Fruit fly (Drosophila melanogaster) whole organism, pupa: Measurements from ENCODE around the gene Ada.
A peak's percentile ranks its signal among the peaks of the same experiment; 100 is the strongest.

Experiments used
- CG10348 ChIP-seq: fragments of 200-800 bp; sonication (Bioruptor generic); IDR thresholded peaks from 2 replicates; pipeline ENCODE4 v1.3.6; 2022; ENCODE audit warnings: missing biosample characterization, missing genetic modification characterization
- CG12605 ChIP-seq: fragments of 200-800 bp; sonication (Bioruptor generic); IDR thresholded peaks from 2 replicates; pipeline ENCODE4 v1.3.6; 2022; ENCODE audit warnings: missing biosample characterization, missing genetic modification characterization
- CG13204 ChIP-seq: fragments of 200-800 bp; sonication (Bioruptor generic); optimal IDR thresholded peaks from 2 replicates; lab custom pipeline; 2018; ENCODE audit warnings: missing biosample characterization, mild to moderate bottlenecking, missing genetic modification characterization, moderate library complexity
- CG14655 ChIP-seq: fragments of 200-800 bp; sonication (Bioruptor generic); optimal IDR thresholded peaks from 3 replicates; lab custom pipeline; 2017; ENCODE audit warnings: mild to moderate bottlenecking, missing biosample characterization, missing genetic modification reagents, missing genetic modification characterization
- CG15710 ChIP-seq: fragments of 200-800 bp; sonication (Bioruptor generic); optimal IDR thresholded peaks from 2 replicates; lab custom pipeline; 2018; ENCODE audit warnings: missing biosample characterization, mild to moderate bottlenecking, missing genetic modification characterization, moderate library complexity
- CG17806 ChIP-seq: fragments of 200-800 bp; sonication (Bioruptor generic); optimal IDR thresholded peaks from 2 replicates; lab custom pipeline; 2018; ENCODE audit warnings: missing biosample characterization, mild to moderate bottlenecking, missing genetic modification characterization, moderate library complexity
- CG32121 ChIP-seq: fragments of 200-800 bp; sonication (Bioruptor generic); IDR thresholded peaks from 2 replicates; pipeline ENCODE4 v1.3.6; 2022; ENCODE audit warnings: missing biosample characterization, missing genetic modification characterization
- CG34367 ChIP-seq: fragments of 200-800 bp; sonication (Bioruptor generic); optimal IDR thresholded peaks from 2 replicates; lab custom pipeline; 2018; ENCODE audit warnings: missing biosample characterization, mild to moderate bottlenecking, missing genetic modification characterization
- CG4496 ChIP-seq: fragments of 200-800 bp; sonication (Bioruptor generic); IDR thresholded peaks from 3 replicates; pipeline ENCODE4 v1.3.6; 2022; ENCODE audit warnings: missing biosample characterization, missing genetic modification characterization
- CG8159 ChIP-seq: fragments of 200-800 bp; sonication (Bioruptor generic); optimal IDR thresholded peaks from 3 replicates; lab custom pipeline; 2018; ENCODE audit warnings: missing biosample characterization, mild to moderate bottlenecking, missing genetic modification characterization, moderate library complexity
- CG8301 ChIP-seq: fragments of 200-800 bp; sonication (Bioruptor generic); optimal IDR thresholded peaks from 2 replicates; lab custom pipeline; 2018; ENCODE audit warnings: missing biosample characterization, mild to moderate bottlenecking, missing genetic modification characterization
- CG9948 ChIP-seq: fragments of 200-800 bp; sonication (Bioruptor generic); optimal IDR thresholded peaks from 2 replicates; lab custom pipeline; 2018; ENCODE audit warnings: missing biosample characterization, mild to moderate bottlenecking, missing genetic modification characterization, moderate library complexity
- D1 ChIP-seq: fragments of 200-800 bp; sonication (Bioruptor generic); optimal IDR thresholded peaks from 2 replicates; lab custom pipeline; 2018; ENCODE audit warnings: missing biosample characterization, mild to moderate bottlenecking, missing genetic modification characterization, moderate library complexity
- EcR ChIP-seq: fragments of 200-800 bp; sonication (Bioruptor generic); optimal IDR thresholded peaks from 3 replicates; lab custom pipeline; 2019; ENCODE audit warnings: missing biosample characterization, missing genetic modification characterization, mild to moderate bottlenecking, moderate library complexity, missing genetic modification reagents
- Ets98B ChIP-seq: fragments of 200-800 bp; sonication (Bioruptor generic); IDR thresholded peaks from 2 replicates; pipeline ENCODE4 v1.3.6; 2022; ENCODE audit warnings: missing biosample characterization, missing genetic modification characterization
- Pif1A ChIP-seq: fragments of 200-800 bp; sonication (Bioruptor generic); optimal IDR thresholded peaks from 3 replicates; lab custom pipeline; 2016; ENCODE audit warnings: missing biosample characterization, missing genetic modification characterization
- Pif1B ChIP-seq: fragments of 200-800 bp; sonication (Bioruptor generic); optimal IDR thresholded peaks from 3 replicates; lab custom pipeline; 2016; ENCODE audit warnings: missing biosample characterization, missing genetic modification characterization
- Snoo ChIP-seq: fragments of 200-800 bp; sonication (Bioruptor generic); optimal IDR thresholded peaks from 3 replicates; lab custom pipeline; 2017; ENCODE audit warnings: missing biosample characterization, mild to moderate bottlenecking, missing genetic modification characterization, inconsistent platforms
- fd96Ca ChIP-seq: fragments of 200-800 bp; sonication (Bioruptor generic); IDR thresholded peaks from 3 replicates; pipeline ENCODE4 v1.3.6; 2022; ENCODE audit warnings: missing biosample characterization, missing genetic modification characterization
- gl ChIP-seq: fragments of 200-800 bp; sonication (Bioruptor generic); optimal IDR thresholded peaks from 2 replicates; lab custom pipeline; 2018; ENCODE audit warnings: missing biosample characterization, mild to moderate bottlenecking, missing genetic modification characterization
- rn ChIP-seq: fragments of 200-800 bp; sonication (Bioruptor generic); IDR thresholded peaks from 2 replicates; pipeline ENCODE4 v1.3.6; 2022; ENCODE audit warnings: missing biosample characterization, missing genetic modification characterization

The Ada gene

DNA sequence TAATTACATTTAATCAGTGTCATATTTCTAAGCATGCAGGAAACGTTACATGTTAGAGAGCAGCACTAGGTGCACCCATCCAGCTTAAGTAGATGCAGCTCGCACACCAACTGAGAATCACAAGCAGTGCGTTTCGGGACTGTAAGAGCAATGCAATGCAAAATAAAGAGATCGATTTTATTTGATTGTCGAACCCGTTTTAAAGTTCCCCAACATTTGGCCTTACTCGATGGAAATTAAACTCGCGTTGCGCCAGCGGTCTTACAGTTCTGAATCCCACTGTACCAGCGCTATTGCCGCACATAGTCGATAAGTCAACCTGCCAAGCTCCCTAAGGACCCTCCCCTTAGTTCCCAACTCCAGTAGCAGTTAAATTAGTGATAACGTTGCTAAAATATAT, 2.2 kb upstream of the Ada start:
- peak; percentile 21 for TF ChIP-seq CG17806 (tag; lab: Kevin White, UChicago)
- TF ChIP-seq Ets98B (GFP tag; lab: Robert Waterston, UW), result peak; percentile 17; the same call in 1 of the 2 replicates
- TF ChIP-seq Pif1B (GFP tag; lab: Kevin White, UChicago), result no peak
- no peak for TF ChIP-seq CG10348 (GFP tag; lab: Robert Waterston, UW)
- TF ChIP-seq fd96Ca (GFP tag; lab: Robert Waterston, UW), result peak; percentile 67; the same call in 1 of the 3 replicates
- peak; percentile 69 for TF ChIP-seq CG12605 (GFP tag; lab: Robert Waterston, UW)
- peak; percentile 64; the same call in 2 of the 3 replicates for TF ChIP-seq CG4496 (GFP tag; lab: Robert Waterston, UW)
- TF ChIP-seq rn (GFP tag; lab: Robert Waterston, UW), result no peak
- TF ChIP-seq CG14655 (GFP tag; lab: Kevin White, UChicago), result no peak
- TF ChIP-seq CG9948 (tag; lab: Kevin White, UChicago), result peak; percentile 13
- 0 out of 2 replicates have a peak, but pooled peaks have one; percentile 13 for TF ChIP-seq CG32121 (GFP tag; lab: Robert Waterston, UW)
- peak; percentile 23 for TF ChIP-seq CG15710 (tag; lab: Kevin White, UChicago)

- no peak for TF ChIP-seq Pif1A (GFP tag; lab: Kevin White, UChicago)
- peak; percentile 21 for TF ChIP-seq D1
- no peak for TF ChIP-seq CG13204 (GFP tag; lab: Kevin White, UChicago)
Measured at dm6 chr3R:9068418-9068817, 3.4 kb downstream of the Ada start.

DNA sequence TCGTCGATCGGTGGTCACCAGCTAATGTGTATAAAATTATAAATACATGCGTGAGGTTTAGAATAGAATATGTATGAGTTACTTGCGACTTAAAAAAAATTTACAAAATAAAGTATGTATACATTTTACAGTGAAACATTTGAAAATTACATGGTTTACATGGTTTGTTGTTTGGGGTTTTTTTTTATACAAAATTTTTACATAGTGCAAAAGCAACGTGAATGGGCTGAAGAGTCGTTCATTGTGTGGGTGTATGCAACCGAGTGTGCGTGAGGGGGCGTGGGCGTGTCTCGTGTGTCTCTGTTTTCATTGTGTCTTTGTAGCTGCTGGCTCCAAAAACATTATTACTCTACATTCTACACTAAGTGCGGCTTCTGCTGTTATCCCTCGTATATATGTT, 4.9 kb downstream of the Ada start:
- TF ChIP-seq CG9948 (tag; lab: Kevin White, UChicago), result no peak
- TF ChIP-seq CG10348 (GFP tag; lab: Robert Waterston, UW), result no peak
- TF ChIP-seq D1, result no peak
- TF ChIP-seq CG32121 (GFP tag; lab: Robert Waterston, UW), result no peak
- TF ChIP-seq Snoo (tag; lab: Kevin White, UChicago), result no peak
- TF ChIP-seq gl (tag; lab: Kevin White, UChicago), result no peak
- no peak for TF ChIP-seq CG8159
- TF ChIP-seq rn (GFP tag; lab: Robert Waterston, UW), result no peak
- TF ChIP-seq CG17806 (tag; lab: Kevin White, UChicago), result no peak
- TF ChIP-seq CG15710 (tag; lab: Kevin White, UChicago), result no peak
- no peak for TF ChIP-seq CG14655 (GFP tag; lab: Kevin White, UChicago)
- no peak for TF ChIP-seq CG13204 (GFP tag; lab: Kevin White, UChicago)
- TF ChIP-seq EcR (GFP tag; lab: Kevin White, UChicago), result no peak
- no peak for TF ChIP-seq fd96Ca (GFP tag; lab: Robert Waterston, UW)
- TF ChIP-seq CG4496 (GFP tag; lab: Robert Waterston, UW), result no peak

DNA sequence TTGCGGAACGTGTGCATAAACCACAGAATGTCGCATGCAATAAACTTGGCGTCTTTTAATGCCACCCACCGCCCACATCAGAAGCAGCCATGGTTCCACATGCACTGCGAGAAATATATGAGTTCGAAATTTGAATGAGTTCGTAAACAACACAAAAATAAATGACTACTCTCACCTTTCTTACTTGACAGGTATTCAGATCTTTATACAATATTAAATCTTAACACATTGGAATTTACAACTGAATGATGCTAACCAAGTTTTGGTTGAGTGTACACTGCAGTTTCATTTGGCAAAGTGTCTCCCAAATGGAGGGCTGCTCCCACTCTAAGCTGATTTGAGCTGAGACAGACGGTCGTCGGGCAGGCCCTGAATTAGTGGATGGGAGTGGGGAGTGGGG, 10.0 kb downstream of the Ada start:
- TF ChIP-seq rn (GFP tag; lab: Robert Waterston, UW), result no peak
- no peak for TF ChIP-seq CG12605 (GFP tag; lab: Robert Waterston, UW)
- peak; percentile 34 for TF ChIP-seq CG34367 (tag; lab: Kevin White, UChicago)
- peak; percentile 38 for TF ChIP-seq Pif1A (GFP tag; lab: Kevin White, UChicago)
- TF ChIP-seq CG4496 (GFP tag; lab: Robert Waterston, UW), result no peak
- no peak for TF ChIP-seq Pif1B (GFP tag; lab: Kevin White, UChicago)
- no peak for TF ChIP-seq EcR (GFP tag; lab: Kevin White, UChicago)
- peak; percentile 59 for TF ChIP-seq CG17806 (tag; lab: Kevin White, UChicago)
- TF ChIP-seq D1, result no peak
- TF ChIP-seq Ets98B (GFP tag; lab: Robert Waterston, UW), result peak; percentile 42
- 0 out of 2 replicates have a peak, but pooled peaks have one; percentile 27 for TF ChIP-seq CG32121 (GFP tag; lab: Robert Waterston, UW)
- TF ChIP-seq gl (tag; lab: Kevin White, UChicago), result no peak
- peak; percentile 58 for TF ChIP-seq CG8301 (tag; lab: Kevin White, UChicago)
- no peak for TF ChIP-seq CG10348 (GFP tag; lab: Robert Waterston, UW)
- no peak for TF ChIP-seq fd96Ca (GFP tag; lab: Robert Waterston, UW)
- TF ChIP-seq CG15710 (tag; lab: Kevin White, UChicago), result peak; percentile 48
- TF ChIP-seq Snoo (tag; lab: Kevin White, UChicago), result peak; percentile 9
- TF ChIP-seq CG13204 (GFP tag; lab: Kevin White, UChicago), result no peak
- peak; percentile 46 for TF ChIP-seq CG9948 (tag; lab: Kevin White, UChicago)
- TF ChIP-seq CG14655 (GFP tag; lab: Kevin White, UChicago), result no peak
- peak; percentile 62 for TF ChIP-seq CG8159
- TF ChIP-seq, all 21 proteins: peak for 10

DNA sequence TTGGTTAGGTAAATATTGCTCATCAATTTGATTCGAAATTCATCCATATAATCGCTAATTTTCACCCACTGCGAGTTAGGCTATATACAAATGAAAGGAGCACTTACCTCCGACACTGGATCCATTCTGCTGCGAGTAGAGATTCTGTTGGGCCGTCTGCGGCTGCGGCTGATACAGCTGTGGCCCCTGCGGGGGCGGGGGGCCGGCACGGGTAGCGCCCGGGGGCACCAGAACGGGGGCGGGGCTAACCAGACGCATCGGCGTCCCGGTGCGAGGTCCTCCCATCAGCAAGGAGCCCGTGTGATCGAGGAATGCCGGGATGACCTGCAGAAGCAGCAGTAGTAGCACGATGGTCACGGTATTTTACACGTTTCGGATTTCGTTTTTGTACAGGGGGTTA, 14.7 kb downstream of the Ada start:
- TF ChIP-seq CG15710 (tag; lab: Kevin White, UChicago), result no peak
- no peak for TF ChIP-seq CG32121 (GFP tag; lab: Robert Waterston, UW)
- TF ChIP-seq EcR (GFP tag; lab: Kevin White, UChicago), result no peak
- no peak for TF ChIP-seq D1
- TF ChIP-seq CG12605 (GFP tag; lab: Robert Waterston, UW), result no peak
- no peak for TF ChIP-seq Pif1B (GFP tag; lab: Kevin White, UChicago)

DNA sequence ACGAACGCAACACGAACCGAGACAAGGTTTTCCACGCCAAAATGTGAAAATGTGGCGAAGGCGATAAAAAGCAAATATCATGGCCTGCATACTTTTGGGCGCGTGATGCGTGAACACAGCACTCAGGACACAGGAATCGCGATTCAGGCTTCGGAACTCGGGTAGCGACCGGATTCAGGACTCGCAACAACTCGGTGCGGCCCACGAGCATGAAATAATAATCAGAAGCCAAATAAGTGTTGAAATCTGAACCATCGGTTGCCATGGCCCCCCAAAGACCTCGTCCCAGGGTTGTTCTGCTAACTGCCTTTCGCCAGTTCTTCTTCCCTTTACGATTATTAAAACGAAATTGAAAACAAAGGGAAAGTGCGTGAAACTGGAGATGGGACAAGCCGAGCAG, 17.3 kb downstream of the Ada start:
- TF ChIP-seq CG8301 (tag; lab: Kevin White, UChicago) (no peak), CG10348 (GFP tag; lab: Robert Waterston, UW) (no peak), CG17806 (tag; lab: Kevin White, UChicago) (no peak), CG32121 (GFP tag; lab: Robert Waterston, UW) (no peak), fd96Ca (GFP tag; lab: Robert Waterston, UW) (no peak), CG13204 (GFP tag; lab: Kevin White, UChicago) (no peak), CG34367 (tag; lab: Kevin White, UChicago) (no peak), rn (GFP tag; lab: Robert Waterston, UW) (no peak), Pif1A (GFP tag; lab: Kevin White, UChicago) (no peak)
